Worm (Caenorhabditis elegans) whole organism, L2 larva: ENCODE results near the gene ndua-7.

Experiments used
- aly-2 ChIP-seq: fragments of 150-350 bp; optimal IDR thresholded peaks from 2 replicates; lab custom pipeline; 2014; ENCODE audit warnings: missing biosample characterization, missing genetic modification characterization
- ama-1 ChIP-seq: fragments of 150-350 bp; optimal IDR thresholded peaks from 2 replicates; lab custom pipeline; 2018; ENCODE audit warnings: inconsistent platforms
- blmp-1 ChIP-seq: sonication (generic microtip); optimal IDR thresholded peaks from 2 replicates; lab custom pipeline; 2017; ENCODE audit warnings: missing genetic modification characterization, mild to moderate bottlenecking, missing compliant biosample characterization, antibody characterized with exemption, moderate library complexity; ENCODE audit not compliant: insufficient read depth
- ceh-82 ChIP-seq: fragments of 150-350 bp; optimal IDR thresholded peaks from 2 replicates; lab custom pipeline; 2014; ENCODE audit warnings: missing biosample characterization, missing genetic modification characterization
- dmd-4 ChIP-seq: sonication (generic microtip); optimal IDR thresholded peaks from 2 replicates; lab custom pipeline; 2017; ENCODE audit warnings: missing biosample characterization, missing genetic modification characterization
- elt-3 ChIP-seq: sonication (generic microtip); optimal IDR thresholded peaks from 2 replicates; lab custom pipeline; 2017; ENCODE audit warnings: missing biosample characterization, missing genetic modification characterization
- lsy-2 ChIP-seq, 2 experiments: fragments of 150-350 bp in 1 of 2; sonication (generic microtip) in 1 of 2; optimal IDR thresholded peaks; 2 replicates each; lab custom pipeline; 2014 to 2017; ENCODE audit warnings: missing biosample characterization in 2 of 2, missing genetic modification characterization in 2 of 2
- mdl-1 ChIP-seq, 2 experiments: fragments of 150-350 bp in 1 of 2; sonication (generic microtip) in 1 of 2; optimal IDR thresholded peaks; 2 replicates each; lab custom pipeline; 2017; ENCODE audit warnings: missing biosample characterization in 2 of 2, missing genetic modification characterization in 2 of 2
- nhr-25 ChIP-seq: fragments of 150-350 bp; sonication (generic microtip); optimal IDR thresholded peaks from 3 replicates; lab custom pipeline; 2014; ENCODE audit warnings: missing biosample characterization, missing genetic modification characterization
- snpc-4 ChIP-seq: fragments of 150-350 bp; optimal IDR thresholded peaks from 2 replicates; lab custom pipeline; 2014; ENCODE audit warnings: missing biosample characterization, missing genetic modification characterization
- ztf-11 ChIP-seq: sonication (generic microtip); optimal IDR thresholded peaks from 2 replicates; lab custom pipeline; 2017; ENCODE audit warnings: missing biosample characterization, missing genetic modification characterization

- peak; percentile 58 for TF ChIP-seq snpc-4
- no peak for TF ChIP-seq ceh-82 (tag; lab: Kevin White, UChicago)
- TF ChIP-seq ztf-11 (tag; lab: Kevin White, UChicago): no peak
- TF ChIP-seq lsy-2 (tag; optimal IDR thresholded peaks at IDR 0.05; lab: Kevin White, UChicago): no peak
- TF ChIP-seq dmd-4 (tag; lab: Kevin White, UChicago): no peak
- TF ChIP-seq elt-3 (tag; lab: Kevin White, UChicago): no peak
- no peak for TF ChIP-seq aly-2 (tag; lab: Kevin White, UChicago)
- TF ChIP-seq nhr-25 (tag; lab: Kevin White, UChicago): no peak
- TF ChIP-seq ama-1 (lab: Kevin White, UChicago): no peak
- TF ChIP-seq mdl-1 (tag; optimal IDR thresholded peaks at IDR 0.05; lab: Kevin White, UChicago): no peak
- TF ChIP-seq blmp-1 (tag; lab: Kevin White, UChicago): no peak
These were observed 37.8 kb downstream of the ndua-7 start for ce11 chrII:13456622-13457021.
